ENCODE assay signal across 1 fruit fly cellular context in genomic region chr2L:3372483-3372929, dm6.
TF ChIP-seq lines count a peak whose summit lies in the region.

No protein-coding gene starts in this region.

TF ChIP-seq in whole organism, embryonic, 481 proteins besides CTCF, POLR2A, EP300 and RAD21 (continued from another document):
- TF ChIP-seq btn (GFP tag; optimal IDR thresholded peaks at IDR 0.05; lab: Kevin White, UChicago) (peak; percentile 5), ara (GFP tag; IDR thresholded peaks at IDR 0.05; lab: Robert Waterston, UW) (peak; percentile 50), CG18764 (GFP tag; optimal IDR thresholded peaks at IDR 0.05; lab: Kevin White, UChicago) (no peak), sens (GFP tag; lab: Kevin White, UChicago) (peak; percentile 19), CG11504 (tag; optimal IDR thresholded peaks at IDR 0.05; lab: Kevin White, UChicago) (peak; percentile 37), hkb (optimal IDR thresholded peaks at IDR 0.05; lab: Kevin White, UChicago) (no peak), hkb (GFP tag; IDR thresholded peaks at IDR 0.05; lab: Robert Waterston, UW) (peak; percentile 12; the same call in 1 of the 2 replicates), HLH4C (GFP tag; IDR thresholded peaks at IDR 0.05; lab: Robert Waterston, UW; ENCODE audit: partially characterized antibody) (no peak), HmgD (GFP tag; optimal IDR thresholded peaks at IDR 0.05; lab: Kevin White, UChicago) (peak; percentile 30), CG1233 (GFP tag; optimal IDR thresholded peaks at IDR 0.05; lab: Kevin White, UChicago) (no peak), vvl (GFP tag; IDR thresholded peaks at IDR 0.05; lab: Robert Waterston, UW) (0 out of 2 replicates have a peak, but pooled peaks have one; percentile 32), dmrt99B (tag; optimal IDR thresholded peaks at IDR 0.05; lab: Kevin White, UChicago) (peak; percentile 13), unpg (GFP tag; optimal IDR thresholded peaks at IDR 0.05; lab: Kevin White, UChicago) (peak; percentile 12), insv (GFP tag; optimal IDR thresholded peaks at IDR 0.05; lab: Kevin White, UChicago) (peak; percentile 65 to 94), Hr51 (GFP tag; optimal IDR thresholded peaks at IDR 0.05; lab: Kevin White, UChicago) (peak in 1 of 2 experiments; percentile 3), E2f2 (GFP tag; IDR thresholded peaks at IDR 0.05; lab: Robert Waterston, UW) (peak; percentile 10; the same call in 1 of the 2 replicates), chm (GFP tag; IDR thresholded peaks at IDR 0.05; lab: Robert Waterston, UW) (0 out of 2 replicates have a peak, but pooled peaks have one; percentile 22), CG12391 (tag; optimal IDR thresholded peaks at IDR 0.05; lab: Kevin White, UChicago) (peak; percentile 25), Opbp (GFP tag; IDR thresholded peaks at IDR 0.05; lab: Robert Waterston, UW; ENCODE audit: partially characterized antibody) (no peak; the same call in 2 of the 3 replicates), CG34376 (GFP tag; optimal IDR thresholded peaks at IDR 0.05; lab: Kevin White, UChicago) (no peak), Elba2 (GFP tag; optimal IDR thresholded peaks at IDR 0.05; lab: Kevin White, UChicago) (peak; percentile 62), Rx (GFP tag; IDR thresholded peaks at IDR 0.05; lab: Robert Waterston, UW) (0 out of 2 replicates have a peak, but pooled peaks have one; percentile 14), CG9609 (GFP tag; optimal IDR thresholded peaks at IDR 0.05; lab: Kevin White, UChicago) (peak; percentile 2), CG17829 (tag; optimal IDR thresholded peaks at IDR 0.05; lab: Kevin White, UChicago) (no peak), CG13296 (GFP tag; optimal IDR thresholded peaks at IDR 0.05; lab: Kevin White, UChicago) (peak; percentile 3), cwo (GFP tag; optimal IDR thresholded peaks at IDR 0.05; lab: Kevin White, UChicago) (no peak), br (optimal IDR thresholded peaks at IDR 0.05; lab: Kevin White, UChicago) (no peak), CG16813 (GFP tag; IDR thresholded peaks at IDR 0.05; lab: Robert Waterston, UW; ENCODE audit: partially characterized antibody) (peak; percentile 47), CG10979 (tag; optimal IDR thresholded peaks at IDR 0.05; lab: Kevin White, UChicago) (peak; percentile 23), CG14014 (GFP tag; IDR thresholded peaks at IDR 0.05; lab: Robert Waterston, UW) (0 out of 2 replicates have a peak, but pooled peaks have one; percentile 13)
